Fruit fly (Drosophila melanogaster): ENCODE results near the gene CG31098.

The CG31098 gene

dm6 chr3R:25269909-25270308 lies 22.9 kb downstream of the CG31098 start, which contains the start of the genes CG11889 and CG11891:
CG11889 (plus strand) TSS chr3R:25270209.
CG11891 (plus strand) TSS chr3R:25270209.
- TF ChIP-seq Hr83 (GFP tag; optimal IDR thresholded peaks at IDR 0.05; ENCODE audit: poor library complexity, severe bottlenecking) (no peak), OdsH (GFP tag; optimal IDR thresholded peaks at IDR 0.05) (no peak)

- no peak for TF ChIP-seq Sp1 (GFP tag; optimal IDR thresholded peaks at IDR 0.05)
- no peak for TF ChIP-seq sv (GFP tag; optimal IDR thresholded peaks at IDR 0.05)
These were observed 26.0 kb downstream of the CG31098 start for dm6 chr3R:25266751-25267150.

dm6 chr3R:25265589-25266201 lies 27.1 kb downstream of the CG31098 start, which contains the start of the genes GlnRS and RIOK2:
GlnRS (minus strand) TSS chr3R:25265721.
RIOK2 (plus strand) TSS chr3R:25265844.
- TF ChIP-seq Rel (GFP tag; optimal IDR thresholded peaks at IDR 0.05), result no peak
- TF ChIP-seq Rel (tag; optimal IDR thresholded peaks at IDR 0.05), result peak; percentile 54
- TF ChIP-seq N (GFP tag; optimal IDR thresholded peaks at IDR 0.05), result peak; percentile 100
- peak; percentile 59 for TF ChIP-seq Abd-B (GFP tag; optimal IDR thresholded peaks at IDR 0.05)
- peak; percentile 75 for TF ChIP-seq Myc (optimal IDR thresholded peaks at IDR 0.05)
- no peak for TF ChIP-seq tai (GFP tag; optimal IDR thresholded peaks at IDR 0.05)
- peak; percentile 13 for TF ChIP-seq Sp1 (GFP tag; optimal IDR thresholded peaks at IDR 0.05)
- no peak for TF ChIP-seq psq (GFP tag; optimal IDR thresholded peaks at IDR 0.05)
- peak; percentile 79 for TF ChIP-seq Hr78 (GFP tag; optimal IDR thresholded peaks at IDR 0.05)

dm6 chr3R:25262322-25262761 lies 30.4 kb downstream of the CG31098 start, which contains the start of the genes Kdsr and CG11858:
Kdsr (minus strand) TSS chr3R:25262498.
CG11858 (plus strand) TSS chr3R:25262741.
- TF ChIP-seq dl (GFP tag; optimal IDR thresholded peaks at IDR 0.05; ENCODE audit: insufficient read depth in 1 of 2, partially characterized antibody in 2 of 2) (no peak), fru (GFP tag; optimal IDR thresholded peaks at IDR 0.05) (peak; percentile 75), tai (GFP tag; optimal IDR thresholded peaks at IDR 0.05) (no peak), psq (GFP tag; optimal IDR thresholded peaks at IDR 0.05) (peak; percentile 52), lola (GFP tag; optimal IDR thresholded peaks at IDR 0.05) (no peak), dmrt93B (GFP tag; optimal IDR thresholded peaks at IDR 0.05) (no peak), Vsx2 (GFP tag; optimal IDR thresholded peaks at IDR 0.05; ENCODE audit: partially characterized antibody) (no peak), Dfd (GFP tag; optimal IDR thresholded peaks at IDR 0.05) (no peak), CG32264 (GFP tag; optimal IDR thresholded peaks at IDR 0.05) (peak; percentile 36), sage (GFP tag; optimal IDR thresholded peaks at IDR 0.05) (no peak), Rel (GFP tag; optimal IDR thresholded peaks at IDR 0.05) (no peak), Rel (tag; optimal IDR thresholded peaks at IDR 0.05) (peak; percentile 53), GATAd (GFP tag; optimal IDR thresholded peaks at IDR 0.05) (peak; percentile 57), CrebA (GFP tag; optimal IDR thresholded peaks at IDR 0.05; ENCODE audit: borderline replicate concordance) (no peak), HLH106 (tag; optimal IDR thresholded peaks at IDR 0.05) (peak; percentile 72), OdsH (GFP tag; optimal IDR thresholded peaks at IDR 0.05) (peak; percentile 55), h (GFP tag; optimal IDR thresholded peaks at IDR 0.05) (peak; percentile 83), Myc (optimal IDR thresholded peaks at IDR 0.05) (peak; percentile 99), ey (GFP tag; optimal IDR thresholded peaks at IDR 0.05) (peak; percentile 75), sv (GFP tag; optimal IDR thresholded peaks at IDR 0.05) (peak; percentile 67), woc (GFP tag; optimal IDR thresholded peaks at IDR 0.05) (peak; percentile 93), N (GFP tag; optimal IDR thresholded peaks at IDR 0.05) (no peak), brk (GFP tag; optimal IDR thresholded peaks at IDR 0.05) (no peak), foxo (GFP tag; optimal IDR thresholded peaks at IDR 0.05) (peak; percentile 25 to 79), CG9705 (GFP tag; optimal IDR thresholded peaks at IDR 0.05) (peak; percentile 72), br (GFP tag; optimal IDR thresholded peaks at IDR 0.05) (peak; percentile 72), dsf (GFP tag; optimal IDR thresholded peaks at IDR 0.05; ENCODE audit: borderline replicate concordance) (no peak), Mio (GFP tag; optimal IDR thresholded peaks at IDR 0.05) (no peak), Dif (GFP tag; optimal IDR thresholded peaks at IDR 0.05; ENCODE audit: partially characterized antibody) (no peak), pan (optimal IDR thresholded peaks at IDR 0.05) (no peak), Hr83 (GFP tag; optimal IDR thresholded peaks at IDR 0.05; ENCODE audit: poor library complexity, severe bottlenecking) (no peak), Jra (GFP tag; optimal IDR thresholded peaks at IDR 0.05) (peak; percentile 62), jim (GFP tag; optimal IDR thresholded peaks at IDR 0.05) (no peak), rgr (GFP tag; optimal IDR thresholded peaks at IDR 0.05) (peak; percentile 71), usp (GFP tag; optimal IDR thresholded peaks at IDR 0.05) (no peak), Hr78 (GFP tag; optimal IDR thresholded peaks at IDR 0.05) (no peak), Abd-B (GFP tag; optimal IDR thresholded peaks at IDR 0.05) (no peak), Sp1 (GFP tag; optimal IDR thresholded peaks at IDR 0.05) (peak; percentile 74), Hnf4 (GFP tag; optimal IDR thresholded peaks at IDR 0.05) (no peak)

All from whole organism, wandering third instar larva.